Worm (Caenorhabditis elegans) whole organism, late embryonic: ENCODE data around the gene srg-62.

ENCODE experiments used
- C08G9.2 ChIP-seq: sonication (generic microtip); optimal IDR thresholded peaks from 2 replicates; lab custom pipeline; 2016; ENCODE audit warnings: mild to moderate bottlenecking, missing genetic modification characterization, moderate library complexity, missing compliant biosample characterization
- F13H6.1 ChIP-seq: sonication (generic microtip); optimal IDR thresholded peaks from 2 replicates; lab custom pipeline; 2016; ENCODE audit warnings: missing genetic modification characterization, missing compliant biosample characterization
- K09A11.1 ChIP-seq: sonication (generic microtip); optimal IDR thresholded peaks from 2 replicates; lab custom pipeline; 2017; ENCODE audit warnings: antibody characterized with exemption, mild to moderate bottlenecking, missing genetic modification characterization, missing compliant biosample characterization; ENCODE audit not compliant: insufficient read depth
- ceh-14 ChIP-seq: sonication (generic microtip); optimal IDR thresholded peaks from 2 replicates; lab custom pipeline; 2016; ENCODE audit warnings: missing genotype, missing genetic modification characterization, missing compliant biosample characterization
- ceh-19 ChIP-seq: fragments of 200-800 bp; sonication (Bioruptor generic); optimal IDR thresholded peaks from 2 replicates; lab custom pipeline; 2018; ENCODE audit warnings: mild to moderate bottlenecking, missing genetic modification characterization, missing compliant biosample characterization
- ceh-45 ChIP-seq: fragments of 200-800 bp; sonication (Bioruptor generic); IDR thresholded peaks from 2 replicates; pipeline ENCODE4 v1.3.6; 2022; ENCODE audit warnings: missing genetic modification reagents, missing genetic modification characterization, missing compliant biosample characterization
- ceh-48 ChIP-seq: sonication (generic microtip); optimal IDR thresholded peaks from 2 replicates; lab custom pipeline; 2016; ENCODE audit warnings: missing genetic modification characterization, inconsistent platforms, missing compliant biosample characterization
- ceh-9 ChIP-seq: sonication (generic microtip); optimal IDR thresholded peaks from 2 replicates; lab custom pipeline; 2016; ENCODE audit warnings: mild to moderate bottlenecking, missing genetic modification characterization, inconsistent platforms, missing compliant biosample characterization
- che-1 ChIP-seq: sonication (generic microtip); optimal IDR thresholded peaks from 2 replicates; lab custom pipeline; 2016; ENCODE audit warnings: mild to moderate bottlenecking, missing genetic modification characterization, missing compliant biosample characterization
- dve-1 ChIP-seq: sonication (generic microtip); optimal IDR thresholded peaks from 2 replicates; lab custom pipeline; 2017; ENCODE audit warnings: antibody characterized with exemption, mild to moderate bottlenecking, missing genetic modification characterization, missing compliant biosample characterization
- elt-2 ChIP-seq: sonication (generic microtip); optimal IDR thresholded peaks from 2 replicates; lab custom pipeline; 2016; ENCODE audit warnings: missing genetic modification reagents, missing genetic modification characterization, missing compliant biosample characterization
- elt-4 ChIP-seq: sonication (generic microtip); optimal IDR thresholded peaks from 2 replicates; lab custom pipeline; 2016; ENCODE audit warnings: missing genetic modification characterization, missing compliant biosample characterization
- ets-4 ChIP-seq: sonication (generic microtip); optimal IDR thresholded peaks from 2 replicates; lab custom pipeline; 2016; ENCODE audit warnings: missing genetic modification characterization, missing compliant biosample characterization
- eyg-1 ChIP-seq: sonication (generic microtip); optimal IDR thresholded peaks from 2 replicates; lab custom pipeline; 2016; ENCODE audit warnings: missing genotype, missing genetic modification characterization, missing compliant biosample characterization
- fax-1 ChIP-seq: sonication (generic microtip); optimal IDR thresholded peaks from 2 replicates; lab custom pipeline; 2016; ENCODE audit warnings: missing genotype, missing genetic modification characterization, missing compliant biosample characterization
- fkh-6 ChIP-seq: sonication (generic microtip); optimal IDR thresholded peaks from 2 replicates; lab custom pipeline; 2016; ENCODE audit warnings: missing genetic modification characterization, missing compliant biosample characterization
- hlh-13 ChIP-seq: fragments of 200-800 bp; sonication (Bioruptor generic); optimal IDR thresholded peaks from 2 replicates; lab custom pipeline; 2018; ENCODE audit warnings: mild to moderate bottlenecking, missing genetic modification characterization, missing compliant biosample characterization
- hlh-30 ChIP-seq: sonication (generic microtip); optimal IDR thresholded peaks from 2 replicates; lab custom pipeline; 2017; ENCODE audit warnings: antibody characterized with exemption, missing genetic modification characterization, missing compliant biosample characterization; ENCODE audit not compliant: insufficient read depth
- hlh-6 ChIP-seq: sonication (generic microtip); optimal IDR thresholded peaks from 2 replicates; lab custom pipeline; 2016; ENCODE audit warnings: missing genotype, missing genetic modification characterization, missing compliant biosample characterization
- hlh-8 ChIP-seq: sonication (generic microtip); optimal IDR thresholded peaks from 2 replicates; lab custom pipeline; 2016; ENCODE audit warnings: missing genotype, missing genetic modification characterization, missing compliant biosample characterization
- lim-6 ChIP-seq: sonication (generic microtip); optimal IDR thresholded peaks from 2 replicates; lab custom pipeline; 2016; ENCODE audit warnings: missing genetic modification characterization, missing compliant biosample characterization
- madf-2 ChIP-seq: sonication (generic microtip); optimal IDR thresholded peaks from 2 replicates; lab custom pipeline; 2017; ENCODE audit warnings: missing genetic modification characterization, missing compliant biosample characterization
- nhr-11 ChIP-seq: fragments of 150-350 bp; optimal IDR thresholded peaks from 2 replicates; lab custom pipeline; 2014; ENCODE audit warnings: missing biosample characterization, missing genetic modification characterization
- npax-4 ChIP-seq: sonication (generic microtip); optimal IDR thresholded peaks from 2 replicates; lab custom pipeline; 2016; ENCODE audit warnings: missing genetic modification characterization, missing compliant biosample characterization
- odd-2 ChIP-seq: sonication (generic microtip); optimal IDR thresholded peaks from 2 replicates; lab custom pipeline; 2017; ENCODE audit warnings: antibody characterized with exemption, mild to moderate bottlenecking, missing genetic modification characterization, missing compliant biosample characterization
- pag-3 ChIP-seq: sonication (generic microtip); optimal IDR thresholded peaks from 2 replicates; lab custom pipeline; 2016; ENCODE audit warnings: missing compliant biosample characterization, missing genetic modification characterization, borderline replicate concordance
- pat-9 ChIP-seq: fragments of 200-800 bp; sonication (Bioruptor generic); optimal IDR thresholded peaks from 2 replicates; lab custom pipeline; 2018; ENCODE audit warnings: mild to moderate bottlenecking, missing genetic modification characterization, moderate library complexity, missing compliant biosample characterization
- pax-1 ChIP-seq: fragments of 150-350 bp; optimal IDR thresholded peaks from 2 replicates; lab custom pipeline; 2014; ENCODE audit warnings: missing biosample characterization, missing genetic modification characterization
- pha-2 ChIP-seq: sonication (generic microtip); optimal IDR thresholded peaks from 2 replicates; lab custom pipeline; 2017; ENCODE audit warnings: mild to moderate bottlenecking, missing genetic modification characterization, missing compliant biosample characterization
- pha-4 ChIP-seq: fragments of 150-350 bp; optimal IDR thresholded peaks from 2 replicates; lab custom pipeline; 2018; ENCODE audit warnings: missing biosample characterization, missing genetic modification reagents, missing genetic modification characterization
- pros-1 ChIP-seq: fragments of 150-350 bp; optimal IDR thresholded peaks from 2 replicates; lab custom pipeline; 2014; ENCODE audit warnings: missing biosample characterization, missing genetic modification reagents, missing genetic modification characterization
- ref-2 ChIP-seq: sonication (generic microtip); optimal IDR thresholded peaks from 2 replicates; lab custom pipeline; 2016; ENCODE audit warnings: missing genetic modification characterization, missing compliant biosample characterization
- sdc-2 ChIP-seq: sonication (generic microtip); optimal IDR thresholded peaks from 2 replicates; lab custom pipeline; 2016; ENCODE audit warnings: missing genotype, missing genetic modification characterization, missing compliant biosample characterization
- tbx-2 ChIP-seq: sonication (generic microtip); optimal IDR thresholded peaks from 2 replicates; lab custom pipeline; 2016; ENCODE audit warnings: missing genetic modification characterization, missing compliant biosample characterization
- ttx-3 ChIP-seq: sonication (generic microtip); optimal IDR thresholded peaks from 2 replicates; lab custom pipeline; 2016; ENCODE audit warnings: missing genetic modification reagents, missing genetic modification characterization, missing compliant biosample characterization
- unc-86 ChIP-seq: sonication (generic microtip); optimal IDR thresholded peaks from 2 replicates; lab custom pipeline; 2016; ENCODE audit warnings: missing genetic modification characterization, missing compliant biosample characterization
- ztf-16 ChIP-seq: sonication (generic microtip); optimal IDR thresholded peaks from 2 replicates; lab custom pipeline; 2017; ENCODE audit warnings: missing genetic modification characterization, missing compliant biosample characterization

The srg-62 gene

ce11 chrV:2720763-2721162 lies 21.4 kb downstream of the srg-62 start, which contains the start of gene srt-27:
Gene srt-27, minus strand, starts transcription at chrV:2720863.
- TF ChIP-seq eyg-1 = no peak
- no peak for TF ChIP-seq pag-3 (tag; lab: Kevin White, UChicago)
- TF ChIP-seq K09A11.1 = no peak
- no peak for TF ChIP-seq ztf-16 (tag; lab: Kevin White, UChicago)
- no peak for TF ChIP-seq sdc-2
- TF ChIP-seq odd-2 (tag; lab: Kevin White, UChicago) = no peak
- no peak for TF ChIP-seq hlh-6 (tag; lab: Kevin White, UChicago)
- TF ChIP-seq ets-4 (tag; lab: Kevin White, UChicago) = no peak

ce11 chrV:2718688-2719185 lies 23.5 kb downstream of the srg-62 start, which contains the start of gene srt-29:
Gene srt-29, minus strand, starts transcription at chrV:2719135.
- TF ChIP-seq pros-1 (tag; lab: Kevin White, UChicago) (no peak), C08G9.2 (peak; percentile 7)

ce11 chrV:2716933-2717332 lies 25.3 kb downstream of the srg-62 start:
- TF ChIP-seq pha-2 = no peak
- no peak for TF ChIP-seq pax-1 (tag; lab: Kevin White, UChicago)
- TF ChIP-seq unc-86 (tag; lab: Kevin White, UChicago) = no peak
- TF ChIP-seq pros-1 (tag; lab: Kevin White, UChicago) = no peak
- TF ChIP-seq fkh-6 (tag; lab: Kevin White, UChicago) = no peak
- no peak for TF ChIP-seq nhr-11
- TF ChIP-seq ceh-9 (tag; lab: Kevin White, UChicago) = no peak
- TF ChIP-seq ceh-48 (tag; lab: Kevin White, UChicago) = no peak
- no peak for TF ChIP-seq ttx-3 (tag; lab: Kevin White, UChicago)
- no peak for TF ChIP-seq ceh-19 (GFP tag; lab: Kevin White, UChicago)
- TF ChIP-seq sdc-2 = no peak
- TF ChIP-seq elt-2 (tag; lab: Kevin White, UChicago) = no peak
- no peak for TF ChIP-seq pat-9 (tag; lab: Kevin White, UChicago)
- TF ChIP-seq elt-4 = no peak
- TF ChIP-seq hlh-8 (tag; lab: Kevin White, UChicago) = no peak
- TF ChIP-seq ceh-14 (tag; lab: Kevin White, UChicago) = no peak
- no peak for TF ChIP-seq madf-2
- no peak for TF ChIP-seq dve-1 (tag; lab: Kevin White, UChicago)
- no peak for TF ChIP-seq tbx-2
- TF ChIP-seq, all 69 proteins: peak for 0

DNA sequence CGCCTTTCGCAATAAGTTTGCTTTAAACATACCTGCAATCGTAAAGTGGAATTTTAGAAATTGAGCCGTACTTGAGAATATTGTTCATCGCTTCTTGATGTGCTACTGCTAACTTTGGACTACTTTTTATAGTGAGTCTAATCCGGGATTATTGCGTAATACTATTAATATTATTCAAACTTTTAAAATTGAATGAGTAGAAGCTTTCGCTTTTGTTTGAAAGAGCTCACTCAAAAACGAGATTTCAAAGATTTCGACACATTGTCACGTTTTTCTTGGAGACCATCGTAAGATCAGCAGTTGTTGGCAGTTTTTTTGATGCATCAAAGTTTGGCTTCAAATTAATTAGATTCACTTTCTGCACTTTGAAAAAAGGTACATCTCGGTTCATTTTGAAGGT lies 28.7 kb downstream of the srg-62 start, which contains the start of gene srt-28:
Gene srt-28 (minus strand): TSS at position 101 of the 400 bp plus-strand sequence.
- TF ChIP-seq ref-2 (no peak), che-1 (tag; lab: Kevin White, UChicago) (no peak), lim-6 (tag; lab: Kevin White, UChicago) (no peak), ceh-19 (GFP tag; lab: Kevin White, UChicago) (no peak), hlh-30 (tag; lab: Kevin White, UChicago) (no peak), ceh-45 (GFP tag; lab: Robert Waterston, UW) (no peak), pha-4 (tag; lab: Kevin White, UChicago) (no peak), C08G9.2 (no peak), npax-4 (tag; lab: Kevin White, UChicago) (no peak), hlh-13 (GFP tag; lab: Kevin White, UChicago) (no peak), fax-1 (tag; lab: Kevin White, UChicago) (no peak), F13H6.1 (tag; lab: Kevin White, UChicago) (no peak), ceh-9 (tag; lab: Kevin White, UChicago) (no peak)
